Fruit fly (Drosophila melanogaster) whole organism, embryonic: ENCODE data around the gene Mrm2.
A peak's percentile ranks its signal among the peaks of the same experiment; 100 is the strongest.

Source experiments
- CG10209 ChIP-seq: fragments of 200-800 bp; sonication (Bioruptor generic); optimal IDR thresholded peaks from 3 replicates; lab custom pipeline; 2017; ENCODE audit warnings: missing biosample characterization, mild to moderate bottlenecking, missing genetic modification characterization, missing genetic modification reagents
- CG10654 ChIP-seq: fragments of 200-800 bp; sonication (Bioruptor generic); optimal IDR thresholded peaks from 2 replicates; lab custom pipeline; 2016; ENCODE audit warnings: missing biosample characterization, missing genetic modification characterization
- CG12299 ChIP-seq: fragments of 200-800 bp; sonication (Bioruptor generic); optimal IDR thresholded peaks from 2 replicates; lab custom pipeline; 2018; ENCODE audit warnings: missing biosample characterization, mild to moderate bottlenecking, missing genetic modification characterization
- CG1233 ChIP-seq: fragments of 200-800 bp; sonication (Bioruptor generic); optimal IDR thresholded peaks from 4 replicates; lab custom pipeline; 2018; ENCODE audit warnings: missing biosample characterization, mild to moderate bottlenecking, missing genetic modification characterization
- CG12769 ChIP-seq: fragments of 200-800 bp; sonication (Bioruptor generic); optimal IDR thresholded peaks from 2 replicates; lab custom pipeline; 2019; ENCODE audit warnings: missing biosample characterization, mild to moderate bottlenecking, missing genetic modification characterization, moderate library complexity
- CG13775 ChIP-seq: fragments of 200-800 bp; sonication (Bioruptor generic); optimal IDR thresholded peaks from 3 replicates; lab custom pipeline; 2017; ENCODE audit warnings: missing biosample characterization, mild to moderate bottlenecking, missing genetic modification characterization
- CG15696 ChIP-seq: fragments of 200-800 bp; sonication (Bioruptor generic); optimal IDR thresholded peaks from 2 replicates; lab custom pipeline; 2019; ENCODE audit warnings: missing biosample characterization, mild to moderate bottlenecking, missing genetic modification characterization, moderate library complexity
- CG18476 ChIP-seq: fragments of 200-800 bp; sonication (Bioruptor generic); optimal IDR thresholded peaks from 2 replicates; lab custom pipeline; 2016; ENCODE audit warnings: missing biosample characterization, mild to moderate bottlenecking, missing genetic modification characterization
- CG30403 ChIP-seq: fragments of 200-800 bp; sonication (Bioruptor generic); optimal IDR thresholded peaks from 3 replicates; lab custom pipeline; 2016; ENCODE audit warnings: missing biosample characterization, missing genetic modification characterization
- CG30431 ChIP-seq: fragments of 200-800 bp; sonication (Bioruptor generic); optimal IDR thresholded peaks from 2 replicates; lab custom pipeline; 2017; ENCODE audit warnings: missing biosample characterization, missing genetic modification characterization
- CG34224 ChIP-seq: fragments of 200-800 bp; sonication (Bioruptor generic); IDR thresholded peaks from 3 replicates; pipeline ENCODE4 v1.3.6; 2022; ENCODE audit warnings: missing biosample characterization, missing genetic modification characterization; ENCODE audit not compliant: partially characterized antibody
- CG3726 ChIP-seq: fragments of 200-800 bp; sonication (Bioruptor generic); IDR thresholded peaks from 3 replicates; pipeline ENCODE4, ENCODE4 v1.3.6; 2022; ENCODE audit warnings: missing biosample characterization, missing genetic modification characterization
- CG7372 ChIP-seq: fragments of 200-800 bp; sonication (Bioruptor generic); IDR thresholded peaks from 2 replicates; pipeline ENCODE4 v1.3.6; 2022; ENCODE audit warnings: missing biosample characterization, missing genetic modification characterization
- CG8281 ChIP-seq: fragments of 200-800 bp; sonication (Bioruptor generic); optimal IDR thresholded peaks from 2 replicates; lab custom pipeline; 2018; ENCODE audit warnings: missing biosample characterization, mild to moderate bottlenecking, missing genetic modification characterization, moderate library complexity
- CG8478 ChIP-seq: fragments of >200 bp; optimal IDR thresholded peaks from 2 replicates; lab custom pipeline; 2018
- CG9609 ChIP-seq: fragments of 200-800 bp; sonication (Bioruptor generic); optimal IDR thresholded peaks from 3 replicates; lab custom pipeline; 2016; ENCODE audit warnings: missing biosample characterization, missing genetic modification characterization
- D ChIP-seq, 2 experiments: fragments of 200-800 bp in 1 of 2; fragments of >200 bp in 1 of 2; sonication (Bioruptor generic) in 1 of 2; optimal IDR thresholded peaks; 2 replicates in 1 of 2; 3 replicates in 1 of 2; lab custom pipeline; 2017; ENCODE audit warnings: mild to moderate bottlenecking in 1 of 2, missing biosample characterization in 1 of 2, missing genetic modification characterization in 1 of 2, missing genetic modification reagents in 1 of 2
- Dfd ChIP-seq, 2 experiments: fragments of >200 bp; optimal IDR thresholded peaks; 2 replicates each; lab custom pipeline; 2017; ENCODE audit warnings: missing biosample characterization in 2 of 2, missing genetic modification characterization in 2 of 2
- Dref ChIP-seq: fragments of 200-800 bp; sonication (Bioruptor generic); IDR thresholded peaks from 2 replicates; pipeline ENCODE4 v1.3.6; 2022; ENCODE audit warnings: missing biosample characterization, missing genetic modification characterization
- Elba2 ChIP-seq: fragments of 200-800 bp; sonication (Bioruptor generic); optimal IDR thresholded peaks from 3 replicates; lab custom pipeline; 2016; ENCODE audit warnings: missing biosample characterization, missing genetic modification characterization
- H2.0 ChIP-seq: fragments of 200-800 bp; sonication (Bioruptor generic); IDR thresholded peaks from 2 replicates; pipeline ENCODE4 v1.3.6; 2022; ENCODE audit warnings: missing biosample characterization, missing genetic modification characterization
- Hand ChIP-seq: fragments of 200-800 bp; sonication (Bioruptor generic); optimal IDR thresholded peaks from 2 replicates; lab custom pipeline; 2017; ENCODE audit warnings: mild to moderate bottlenecking, missing biosample characterization, missing genetic modification reagents, missing genetic modification characterization
- HmgZ ChIP-seq: fragments of 200-800 bp; sonication (Bioruptor generic); optimal IDR thresholded peaks from 2 replicates; lab custom pipeline; 2018; ENCODE audit warnings: missing biosample characterization, mild to moderate bottlenecking, missing genetic modification characterization
- Poxn ChIP-seq: fragments of 200-800 bp; sonication (Bioruptor generic); IDR thresholded peaks from 2 replicates; pipeline ENCODE4 v1.3.6; 2022; ENCODE audit warnings: missing biosample characterization, missing genetic modification characterization
- Spps ChIP-seq: fragments of 200-800 bp; sonication (Bioruptor generic); optimal IDR thresholded peaks from 2 replicates; lab custom pipeline; 2018; ENCODE audit warnings: missing biosample characterization, mild to moderate bottlenecking, missing genetic modification characterization
- Sry-δ ChIP-seq: fragments of 200-800 bp; sonication (Bioruptor generic); optimal IDR thresholded peaks from 2 replicates; lab custom pipeline; 2016; ENCODE audit warnings: missing biosample characterization, missing genetic modification characterization
- br ChIP-seq: fragments of >200 bp; optimal IDR thresholded peaks from 2 replicates; lab custom pipeline; 2017
- btn ChIP-seq: fragments of 200-800 bp; sonication (Bioruptor generic); optimal IDR thresholded peaks from 2 replicates; lab custom pipeline; 2016; ENCODE audit warnings: missing biosample characterization, missing genetic modification characterization
- cas ChIP-seq: fragments of 200-800 bp; sonication (Bioruptor generic); IDR thresholded peaks from 2 replicates; pipeline ENCODE4 v1.3.6; 2022; ENCODE audit warnings: missing biosample characterization, missing genetic modification characterization
- corto ChIP-seq: fragments of 200-800 bp; sonication (Bioruptor generic); optimal IDR thresholded peaks from 2 replicates; lab custom pipeline; 2016; ENCODE audit warnings: missing biosample characterization, mild to moderate bottlenecking, missing genetic modification characterization, moderate library complexity
- fd102C ChIP-seq: fragments of 200-800 bp; sonication (Bioruptor generic); optimal IDR thresholded peaks from 2 replicates; lab custom pipeline; 2018; ENCODE audit warnings: missing biosample characterization, mild to moderate bottlenecking, missing genetic modification characterization, moderate library complexity
- gce ChIP-seq: fragments of 200-800 bp; sonication (Bioruptor generic); IDR thresholded peaks from 3 replicates; pipeline ENCODE4 v1.3.6; 2022; ENCODE audit warnings: missing biosample characterization, missing genetic modification characterization
- h ChIP-seq: fragments of >200 bp; optimal IDR thresholded peaks from 2 replicates; lab custom pipeline; 2017
- hbn ChIP-seq: fragments of 200-800 bp; sonication (Bioruptor generic); IDR thresholded peaks from 2 replicates; pipeline ENCODE4 v1.3.6; 2022; ENCODE audit warnings: missing biosample characterization, missing genetic modification characterization; ENCODE audit not compliant: partially characterized antibody
- lmd ChIP-seq: fragments of 200-800 bp; sonication (Bioruptor generic); IDR thresholded peaks from 2 replicates; pipeline ENCODE4 v1.3.6; 2022; ENCODE audit warnings: missing biosample characterization, missing genetic modification characterization
- maf-S ChIP-seq: fragments of 200-800 bp; sonication (Bioruptor generic); optimal IDR thresholded peaks from 2 replicates; lab custom pipeline; 2016; ENCODE audit warnings: missing biosample characterization, missing genetic modification characterization
- oc ChIP-seq: fragments of 200-800 bp; sonication (Bioruptor generic); optimal IDR thresholded peaks from 2 replicates; lab custom pipeline; 2018; ENCODE audit warnings: missing biosample characterization, mild to moderate bottlenecking, missing genetic modification characterization, moderate library complexity
- org-1 ChIP-seq: fragments of 200-800 bp; sonication (Bioruptor generic); optimal IDR thresholded peaks from 2 replicates; lab custom pipeline; 2017; ENCODE audit warnings: missing biosample characterization, missing genetic modification characterization
- phol ChIP-seq: fragments of 200-800 bp; sonication (Bioruptor generic); optimal IDR thresholded peaks from 3 replicates; lab custom pipeline; 2018; ENCODE audit warnings: missing biosample characterization, mild to moderate bottlenecking, missing genetic modification characterization, moderate library complexity
- repo ChIP-seq: fragments of 200-800 bp; sonication (Bioruptor generic); optimal IDR thresholded peaks from 2 replicates; lab custom pipeline; 2016; ENCODE audit warnings: missing biosample characterization, missing genetic modification characterization
- salm ChIP-seq: fragments of 200-800 bp; sonication (Bioruptor generic); optimal IDR thresholded peaks from 2 replicates; lab custom pipeline; 2018; ENCODE audit warnings: missing biosample characterization, mild to moderate bottlenecking, missing genetic modification characterization
- sc ChIP-seq, 3 experiments: fragments of >200 bp in 2 of 3; fragments of 200-800 bp in 1 of 3; sonication (Bioruptor generic) in 1 of 3; optimal IDR thresholded peaks; 2 replicates in 2 of 3; 3 replicates in 1 of 3; lab custom pipeline; 2017; ENCODE audit warnings: mild to moderate bottlenecking in 1 of 3, missing biosample characterization in 1 of 3, missing genetic modification characterization in 1 of 3, missing genetic modification reagents in 1 of 3
- shn ChIP-seq: fragments of 200-800 bp; sonication (Bioruptor generic); optimal IDR thresholded peaks from 3 replicates; lab custom pipeline; 2016; ENCODE audit warnings: missing biosample characterization, missing genetic modification characterization
- slbo ChIP-seq: fragments of 200-800 bp; sonication (Bioruptor generic); IDR thresholded peaks from 2 replicates; pipeline ENCODE4 v1.3.6; 2022; ENCODE audit warnings: missing biosample characterization, missing genetic modification characterization
- sna ChIP-seq: fragments of 200-800 bp; sonication (Bioruptor generic); IDR thresholded peaks from 2 replicates; pipeline ENCODE4 v1.3.6; 2022; ENCODE audit warnings: missing biosample characterization, missing genetic modification characterization; ENCODE audit not compliant: partially characterized antibody
- stc ChIP-seq: fragments of 200-800 bp; sonication (Bioruptor generic); IDR thresholded peaks from 2 replicates; pipeline ENCODE4 v1.3.6; 2022; ENCODE audit warnings: missing biosample characterization, missing genetic modification characterization
- tap ChIP-seq: fragments of 200-800 bp; optimal IDR thresholded peaks from 3 replicates; lab custom pipeline; 2019; ENCODE audit warnings: missing biosample characterization, mild to moderate bottlenecking, missing genetic modification characterization, moderate library complexity
- tio ChIP-seq: fragments of 200-800 bp; sonication (Bioruptor generic); optimal IDR thresholded peaks from 2 replicates; lab custom pipeline; 2017; ENCODE audit warnings: missing biosample characterization, missing genetic modification characterization, inconsistent platforms
- tup ChIP-seq: fragments of 200-800 bp; sonication (Bioruptor generic); optimal IDR thresholded peaks from 2 replicates; lab custom pipeline; 2016; ENCODE audit warnings: missing biosample characterization, mild to moderate bottlenecking, missing genetic modification characterization, moderate library complexity
- yki ChIP-seq: fragments of >200 bp; optimal IDR thresholded peaks from 3 replicates; lab custom pipeline; 2018
- zfh2 ChIP-seq: fragments of 200-800 bp; sonication (Bioruptor generic); optimal IDR thresholded peaks from 2 replicates; lab custom pipeline; 2016; ENCODE audit warnings: missing biosample characterization, missing genetic modification characterization

Mrm2 gene

dm6 chr3R:19889603-19890187, 28.3 kb downstream of the Mrm2 start (continued):
- TF ChIP-seq sna (GFP tag; lab: Robert Waterston, UW) (no peak), br (lab: Kevin White, UChicago) (no peak), CG10209 (GFP tag; lab: Kevin White, UChicago) (peak; percentile 80), CG8281 (tag; lab: Kevin White, UChicago) (peak; percentile 42), stc (no peak), Sry-δ (GFP tag; lab: Kevin White, UChicago) (no peak), CG13775 (GFP tag; lab: Kevin White, UChicago) (peak; percentile 43), H2.0 (no peak; the same call in 1 of the 2 replicates), gce (GFP tag; lab: Robert Waterston, UW) (no peak), tio (GFP tag; lab: Kevin White, UChicago) (peak; percentile 48), CG30431 (GFP tag; lab: Kevin White, UChicago) (peak; percentile 23), salm (tag; lab: Kevin White, UChicago) (peak; percentile 53), zfh2 (GFP tag; lab: Kevin White, UChicago) (no peak), Spps (tag; lab: Kevin White, UChicago) (peak; percentile 27), CG15696 (tag; lab: Kevin White, UChicago) (peak; percentile 18), cas (GFP tag; lab: Robert Waterston, UW) (no peak), CG8478 (lab: Kevin White, UChicago) (no peak), sc (optimal IDR thresholded peaks at IDR 0.05; lab: Kevin White, UChicago) (no peak), sc (GFP tag; optimal IDR thresholded peaks at IDR 0.05; lab: Kevin White, UChicago) (no peak), Hand (GFP tag; lab: Kevin White, UChicago) (no peak), CG12769 (tag; lab: Kevin White, UChicago) (peak; percentile 32), phol (tag; lab: Kevin White, UChicago) (peak; percentile 78), Poxn (GFP tag; lab: Robert Waterston, UW) (no peak), btn (GFP tag; lab: Kevin White, UChicago) (no peak), org-1 (GFP tag; lab: Kevin White, UChicago) (peak; percentile 65), CG1233 (GFP tag; lab: Kevin White, UChicago) (peak; percentile 79), slbo (GFP tag; lab: Robert Waterston, UW) (peak; percentile 78), CG34224 (GFP tag; lab: Robert Waterston, UW) (no peak; the same call in 2 of the 3 replicates), CG18476 (GFP tag; lab: Kevin White, UChicago) (peak; percentile 41), h (lab: Kevin White, UChicago) (no peak), Elba2 (GFP tag; lab: Kevin White, UChicago) (no peak), HmgZ (tag; lab: Kevin White, UChicago) (peak; percentile 48), tup (GFP tag; lab: Kevin White, UChicago) (no peak), maf-S (GFP tag; lab: Kevin White, UChicago) (no peak), CG12299 (peak; percentile 45), Dfd (GFP tag; optimal IDR thresholded peaks at IDR 0.05; lab: Kevin White, UChicago) (no peak), CG3726 (no peak), fd102C (GFP tag; lab: Kevin White, UChicago) (no peak), CG7372 (peak; percentile 62), yki (lab: Kevin White, UChicago) (no peak), repo (GFP tag; lab: Kevin White, UChicago) (no peak), CG30403 (peak; percentile 55), corto (no peak), CG9609 (peak; percentile 2), D (optimal IDR thresholded peaks at IDR 0.05; lab: Kevin White, UChicago) (no peak), D (GFP tag; optimal IDR thresholded peaks at IDR 0.05; lab: Kevin White, UChicago) (peak; percentile 67), lmd (GFP tag; lab: Robert Waterston, UW) (peak; percentile 73; the same call in 1 of the 2 replicates), oc (tag; lab: Kevin White, UChicago) (peak; percentile 36), CG10654 (GFP tag; lab: Kevin White, UChicago) (peak; percentile 70), Dref (GFP tag; lab: Robert Waterston, UW) (no peak), shn (no peak), hbn (GFP tag; lab: Robert Waterston, UW) (peak; percentile 21; the same call in 1 of the 2 replicates), tap (peak; percentile 67)
